Worm (Caenorhabditis elegans) whole organism, L1 larva: Measurements from ENCODE around the gene Y48A6C.8.

Source experiments
- C04F5.9 ChIP-seq: sonication (generic microtip); optimal IDR thresholded peaks from 2 replicates; lab custom pipeline; 2016; ENCODE audit warnings: missing genetic modification characterization, missing compliant biosample characterization
- C34B4.2 ChIP-seq: sonication (generic microtip); optimal IDR thresholded peaks from 2 replicates; lab custom pipeline; 2017; ENCODE audit warnings: mild to moderate bottlenecking, missing genetic modification characterization, missing compliant biosample characterization
- F16B12.6 ChIP-seq: fragments of 150-350 bp; optimal IDR thresholded peaks from 2 replicates; lab custom pipeline; 2014; ENCODE audit warnings: missing biosample characterization, missing genetic modification characterization
- Y116A8C.19 ChIP-seq: sonication (generic microtip); optimal IDR thresholded peaks from 2 replicates; lab custom pipeline; 2016; ENCODE audit warnings: missing compliant biosample characterization, missing genetic modification characterization, borderline replicate concordance
- ama-1 ChIP-seq: fragments of 150-350 bp; optimal IDR thresholded peaks from 2 replicates; lab custom pipeline; 2014
- ceh-8 ChIP-seq: fragments of 200-800 bp; sonication (Bioruptor generic); optimal IDR thresholded peaks from 2 replicates; lab custom pipeline; 2018; ENCODE audit warnings: mild to moderate bottlenecking, missing genetic modification characterization, moderate library complexity, missing compliant biosample characterization
- ceh-82 ChIP-seq, 3 experiments: fragments of 150-350 bp in 1 of 3; sonication (generic microtip) in 2 of 3; optimal IDR thresholded peaks; 2 replicates each; lab custom pipeline; 2014 to 2017; ENCODE audit warnings: missing biosample characterization in 3 of 3, missing genetic modification characterization in 3 of 3
- ceh-88 ChIP-seq: fragments of 200-800 bp; sonication (Bioruptor generic); IDR thresholded peaks from 2 replicates; pipeline ENCODE4 v1.3.6; 2022; ENCODE audit warnings: missing genetic modification characterization, missing compliant biosample characterization
- ceh-90 ChIP-seq: sonication (generic microtip); optimal IDR thresholded peaks from 2 replicates; lab custom pipeline; 2016; ENCODE audit warnings: missing genetic modification characterization, missing compliant biosample characterization
- ces-1 ChIP-seq: fragments of 150-350 bp; optimal IDR thresholded peaks from 2 replicates; lab custom pipeline; 2014; ENCODE audit warnings: missing biosample characterization, missing genetic modification reagents, missing genetic modification characterization
- dpl-1 ChIP-seq, 3 experiments: fragments of 150-350 bp in 2 of 3; sonication (generic microtip) in 1 of 3; optimal IDR thresholded peaks; 2 replicates each; lab custom pipeline; 2014 to 2017; ENCODE audit warnings: missing biosample characterization in 3 of 3, missing genetic modification characterization in 3 of 3, missing genetic modification reagents in 3 of 3
- dsc-1 ChIP-seq: sonication (generic microtip); optimal IDR thresholded peaks from 2 replicates; lab custom pipeline; 2016; ENCODE audit warnings: mild to moderate bottlenecking, missing genetic modification characterization, missing compliant biosample characterization
- egl-27 ChIP-seq, 2 experiments: fragments of 150-350 bp in 1 of 2; sonication (generic microtip); optimal IDR thresholded peaks; 3 replicates each; lab custom pipeline; 2017 to 2018; ENCODE audit warnings: missing biosample characterization in 2 of 2, missing genetic modification characterization in 2 of 2, missing genetic modification reagents in 2 of 2
- elt-2 ChIP-seq: sonication (generic microtip); optimal IDR thresholded peaks from 2 replicates; lab custom pipeline; 2016; ENCODE audit warnings: missing genetic modification characterization, mild to moderate bottlenecking, inconsistent platforms, missing compliant biosample characterization, missing genetic modification reagents
- elt-3 ChIP-seq, 6 experiments: fragments of 150-350 bp in 1 of 6; sonication (generic microtip); optimal IDR thresholded peaks; 2 replicates each; lab custom pipeline; 2017 to 2018; ENCODE audit warnings: missing biosample characterization in 6 of 6, missing genetic modification characterization in 6 of 6, inconsistent platforms in 1 of 6
- fkh-10 ChIP-seq: sonication (generic microtip); optimal IDR thresholded peaks from 2 replicates; lab custom pipeline; 2017; ENCODE audit warnings: missing biosample characterization, missing genetic modification reagents, missing genetic modification characterization
- fkh-4 ChIP-seq: sonication (generic microtip); optimal IDR thresholded peaks from 2 replicates; lab custom pipeline; 2016; ENCODE audit warnings: missing compliant biosample characterization, missing genetic modification characterization, borderline replicate concordance
- fos-1 ChIP-seq: fragments of 150-350 bp; optimal IDR thresholded peaks from 2 replicates; lab custom pipeline; 2014; ENCODE audit warnings: missing biosample characterization, missing genetic modification characterization
- hlh-4 ChIP-seq: sonication (generic microtip); optimal IDR thresholded peaks from 2 replicates; lab custom pipeline; 2016; ENCODE audit warnings: mild to moderate bottlenecking, missing genetic modification characterization, missing compliant biosample characterization
- hpl-2 ChIP-seq: fragments of 150-350 bp; optimal IDR thresholded peaks from 2 replicates; lab custom pipeline; 2014; ENCODE audit warnings: missing biosample characterization, missing genetic modification reagents, missing genetic modification characterization
- irx-1 ChIP-seq: sonication (generic microtip); optimal IDR thresholded peaks from 2 replicates; lab custom pipeline; 2016; ENCODE audit warnings: missing genetic modification characterization, missing compliant biosample characterization
- isw-1 ChIP-seq: fragments of 200-800 bp; sonication (Bioruptor generic); IDR thresholded peaks from 2 replicates; pipeline ENCODE4 v1.3.6; 2022; ENCODE audit warnings: missing genetic modification characterization, missing compliant biosample characterization
- lin-35 ChIP-seq, 2 experiments: fragments of 150-350 bp; optimal IDR thresholded peaks; 2 replicates each; lab custom pipeline; 2014; ENCODE audit warnings: missing biosample characterization in 2 of 2, missing genetic modification characterization in 2 of 2, missing genetic modification reagents in 2 of 2
- lir-3 ChIP-seq: sonication (generic microtip); optimal IDR thresholded peaks from 2 replicates; lab custom pipeline; 2016; ENCODE audit warnings: mild to moderate bottlenecking, missing genetic modification characterization, moderate library complexity, missing compliant biosample characterization; ENCODE audit not compliant: poor library complexity
- mab-9 ChIP-seq: fragments of 200-800 bp; sonication (Bioruptor generic); IDR thresholded peaks from 2 replicates; pipeline ENCODE4 v1.3.6; 2022; ENCODE audit warnings: missing genetic modification reagents, missing genetic modification characterization, missing compliant biosample characterization
- mef-2 ChIP-seq: fragments of 150-350 bp; optimal IDR thresholded peaks from 2 replicates; lab custom pipeline; 2014; ENCODE audit warnings: missing biosample characterization, missing genetic modification characterization
- mep-1 ChIP-seq: fragments of 150-350 bp; optimal IDR thresholded peaks from 2 replicates; lab custom pipeline; 2014; ENCODE audit warnings: missing biosample characterization, missing genetic modification characterization
- nhr-20 ChIP-seq: sonication (generic microtip); optimal IDR thresholded peaks from 2 replicates; lab custom pipeline; 2016; ENCODE audit warnings: mild to moderate bottlenecking, missing genetic modification characterization, missing compliant biosample characterization
- nhr-71 ChIP-seq: sonication (generic microtip); optimal IDR thresholded peaks from 2 replicates; lab custom pipeline; 2016; ENCODE audit warnings: mild to moderate bottlenecking, missing genetic modification characterization, moderate library complexity, missing compliant biosample characterization
- nhr-85 ChIP-seq: sonication (generic microtip); peaks from one replicate; lab custom pipeline; 2016; ENCODE audit warnings: missing genetic modification characterization, inconsistent platforms, missing compliant biosample characterization
- nhr-90 ChIP-seq: sonication (generic microtip); optimal IDR thresholded peaks from 2 replicates; lab custom pipeline; 2016; ENCODE audit warnings: mild to moderate bottlenecking, missing genetic modification characterization, missing compliant biosample characterization; ENCODE audit not compliant: poor library complexity
- rnt-1 ChIP-seq: sonication (generic microtip); optimal IDR thresholded peaks from 2 replicates; lab custom pipeline; 2016; ENCODE audit warnings: mild to moderate bottlenecking, missing genetic modification characterization, moderate library complexity, missing compliant biosample characterization
- skn-1 ChIP-seq: fragments of 150-350 bp; optimal IDR thresholded peaks from 2 replicates; lab custom pipeline; 2014; ENCODE audit warnings: missing biosample characterization, missing genetic modification characterization
- snpc-4 ChIP-seq: fragments of 150-350 bp; optimal IDR thresholded peaks from 2 replicates; lab custom pipeline; 2014; ENCODE audit warnings: missing biosample characterization, missing genetic modification characterization
- sox-4 ChIP-seq: sonication (generic microtip); optimal IDR thresholded peaks from 2 replicates; lab custom pipeline; 2016; ENCODE audit warnings: missing genetic modification characterization, missing compliant biosample characterization
- sptf-1 ChIP-seq: fragments of 150-350 bp; optimal IDR thresholded peaks from 2 replicates; lab custom pipeline; 2014; ENCODE audit warnings: missing biosample characterization, missing genetic modification characterization
- tbx-2 ChIP-seq: sonication (generic microtip); optimal IDR thresholded peaks from 2 replicates; lab custom pipeline; 2016; ENCODE audit warnings: missing genetic modification characterization, missing compliant biosample characterization
- unc-130 ChIP-seq: fragments of 150-350 bp; optimal IDR thresholded peaks from 2 replicates; lab custom pipeline; 2017; ENCODE audit warnings: missing biosample characterization, missing genetic modification characterization, inconsistent platforms
- unc-62 ChIP-seq: fragments of 150-350 bp; optimal IDR thresholded peaks from 2 replicates; lab custom pipeline; 2014; ENCODE audit warnings: missing biosample characterization, missing genetic modification reagents, missing genetic modification characterization
- unc-86 ChIP-seq: sonication (generic microtip); optimal IDR thresholded peaks from 2 replicates; lab custom pipeline; 2016; ENCODE audit warnings: missing genetic modification characterization, missing compliant biosample characterization
- unc-98 ChIP-seq: fragments of 200-800 bp; sonication (Bioruptor generic); IDR thresholded peaks from 2 replicates; pipeline ENCODE4 v1.3.6; 2022; ENCODE audit warnings: missing genetic modification characterization, missing compliant biosample characterization
- vab-15 ChIP-seq: sonication (generic microtip); optimal IDR thresholded peaks from 2 replicates; lab custom pipeline; 2017; ENCODE audit warnings: missing genotype, mild to moderate bottlenecking, missing genetic modification characterization, missing compliant biosample characterization
- zip-4 ChIP-seq: fragments of 200-800 bp; sonication (Bioruptor generic); optimal IDR thresholded peaks from 2 replicates; lab custom pipeline; 2018; ENCODE audit warnings: mild to moderate bottlenecking, missing genetic modification characterization, moderate library complexity, missing compliant biosample characterization
- ztf-4 ChIP-seq: fragments of 150-350 bp; optimal IDR thresholded peaks from 2 replicates; lab custom pipeline; 2014; ENCODE audit warnings: missing biosample characterization, missing genetic modification characterization

Y48A6C.8 gene

ce11 chrIII:11110756-11111155 lies 16.7 kb downstream of the Y48A6C.8 start (continued):
- TF ChIP-seq sptf-1 (tag; lab: Kevin White, UChicago): no peak
- TF ChIP-seq ztf-4 (tag; lab: Kevin White, UChicago): no peak
- TF ChIP-seq dsc-1 (tag; lab: Kevin White, UChicago): peak; percentile 82
- TF ChIP-seq unc-130 (tag; lab: Kevin White, UChicago): no peak
- no peak for TF ChIP-seq hpl-2 (GFP tag; lab: Kevin White, UChicago)
- peak; percentile 74 for TF ChIP-seq ceh-90
- peak; percentile 82 for TF ChIP-seq vab-15 (tag; lab: Kevin White, UChicago)
- peak; percentile 50 to 89 (median 83) for TF ChIP-seq ceh-82 (tag; optimal IDR thresholded peaks at IDR 0.05; lab: Kevin White, UChicago)
- TF ChIP-seq irx-1 (tag; lab: Kevin White, UChicago): peak; percentile 78
- peak; percentile 46 for TF ChIP-seq zip-4 (GFP tag; lab: Kevin White, UChicago)
- TF ChIP-seq C34B4.2 (tag; lab: Kevin White, UChicago): no peak
- peak; percentile 79 for TF ChIP-seq unc-98 (GFP tag; lab: Robert Waterston, UW)
- TF ChIP-seq tbx-2 (tag; lab: Kevin White, UChicago): peak; percentile 84
- TF ChIP-seq egl-27 (tag; optimal IDR thresholded peaks at IDR 0.05; lab: Kevin White, UChicago): no peak
- no peak for TF ChIP-seq unc-62 (GFP tag; lab: Kevin White, UChicago)
- peak; percentile 62 for TF ChIP-seq ceh-8 (GFP tag; lab: Kevin White, UChicago)
- peak; percentile 72 for TF ChIP-seq mep-1 (tag; lab: Kevin White, UChicago)
- peak; percentile 69 for TF ChIP-seq C04F5.9 (tag; lab: Kevin White, UChicago)
- TF ChIP-seq lir-3 (tag; lab: Kevin White, UChicago): peak; percentile 73
- TF ChIP-seq snpc-4 (tag; lab: Kevin White, UChicago): peak; percentile 74
- peak; percentile 66 to 83 for TF ChIP-seq lin-35 (GFP tag; optimal IDR thresholded peaks at IDR 0.05; lab: Kevin White, UChicago)
- TF ChIP-seq mef-2 (tag; lab: Kevin White, UChicago): no peak
- peak; percentile 53 for TF ChIP-seq sox-4 (tag; lab: Kevin White, UChicago)
- peak; percentile 88 for TF ChIP-seq nhr-71 (tag; lab: Kevin White, UChicago)
- 0 out of 2 replicates have a peak, but pooled peaks have one; percentile 17 for TF ChIP-seq ceh-88 (GFP tag; lab: Robert Waterston, UW)
- peak in 1 of 6 experiments; percentile 45 for TF ChIP-seq elt-3 (tag; optimal IDR thresholded peaks at IDR 0.05; lab: Kevin White, UChicago)
- peak; percentile 70 for TF ChIP-seq nhr-85 (tag; lab: Kevin White, UChicago)
- peak; percentile 49 for TF ChIP-seq fkh-10 (GFP tag; lab: Kevin White, UChicago)
- TF ChIP-seq isw-1 (GFP tag; lab: Robert Waterston, UW): peak; percentile 71
- TF ChIP-seq ces-1 (GFP tag; lab: Kevin White, UChicago): no peak
- peak; percentile 55 for TF ChIP-seq skn-1 (tag; lab: Kevin White, UChicago)
- peak; percentile 78 for TF ChIP-seq nhr-90
- peak; percentile 69 for TF ChIP-seq nhr-20
- peak; percentile 96 for TF ChIP-seq rnt-1
- TF ChIP-seq F16B12.6 (tag; lab: Kevin White, UChicago): peak; percentile 59
- peak; percentile 68 for TF ChIP-seq mab-9 (GFP tag; lab: Robert Waterston, UW)
- peak; percentile 64 to 81 (median 75) for TF ChIP-seq dpl-1 (GFP tag; optimal IDR thresholded peaks at IDR 0.05; lab: Kevin White, UChicago)
- TF ChIP-seq elt-2: peak; percentile 57
- no peak for TF ChIP-seq fos-1 (tag; lab: Kevin White, UChicago)
- no peak for TF ChIP-seq Y116A8C.19 (tag; lab: Kevin White, UChicago)
- TF ChIP-seq hlh-4 (tag; lab: Kevin White, UChicago): no peak
- peak; percentile 57 for TF ChIP-seq fkh-4
- no peak for TF ChIP-seq ama-1 (lab: Kevin White, UChicago)
- TF ChIP-seq unc-86 (tag; lab: Kevin White, UChicago): peak; percentile 77
